Worm (Caenorhabditis elegans): ENCODE data around the gene frpr-5.

The frpr-5 gene

DNA sequence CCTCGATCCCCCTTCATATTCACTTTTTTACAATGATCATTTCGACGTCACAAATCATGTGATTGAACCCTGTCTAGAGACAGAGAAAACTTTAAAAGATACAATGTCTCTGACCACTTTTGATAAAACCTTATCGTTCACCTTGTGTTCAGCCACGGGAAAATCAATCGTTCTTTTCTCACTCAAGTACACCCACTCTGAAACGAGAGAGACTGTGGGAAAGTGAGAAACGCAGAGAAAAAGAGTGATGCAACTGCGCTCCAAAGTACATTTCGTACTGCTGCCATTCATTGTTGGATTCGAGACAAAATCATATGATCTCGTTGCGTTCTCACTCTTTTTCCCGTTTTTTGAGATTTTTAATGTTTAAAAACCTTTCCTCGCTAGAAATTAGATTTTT is 29.3 kb upstream of the frpr-5 start (continued):
- no peak for TF ChIP-seq sox-4 (tag; optimal IDR thresholded peaks at IDR 0.05)
- peak; percentile 51 for TF ChIP-seq ceh-18 (tag; optimal IDR thresholded peaks at IDR 0.05)
- peak; percentile 15; the same call in 1 of the 2 replicates for TF ChIP-seq sox-2 (GFP tag; IDR thresholded peaks at IDR 0.05)
- TF ChIP-seq pros-1 (tag; optimal IDR thresholded peaks at IDR 0.05) = no peak
- TF ChIP-seq ceh-30 (tag; optimal IDR thresholded peaks at IDR 0.05) = no peak
- TF ChIP-seq K02D7.2 (tag; optimal IDR thresholded peaks at IDR 0.05) = no peak
- peak; percentile 5 for TF ChIP-seq unc-42 (tag; optimal IDR thresholded peaks at IDR 0.05)
- no peak for TF ChIP-seq pat-9 (tag; optimal IDR thresholded peaks at IDR 0.05)
- TF ChIP-seq tbx-2 (tag; optimal IDR thresholded peaks at IDR 0.05) = peak; percentile 26
- TF ChIP-seq lin-11 (tag; optimal IDR thresholded peaks at IDR 0.05) = no peak

DNA sequence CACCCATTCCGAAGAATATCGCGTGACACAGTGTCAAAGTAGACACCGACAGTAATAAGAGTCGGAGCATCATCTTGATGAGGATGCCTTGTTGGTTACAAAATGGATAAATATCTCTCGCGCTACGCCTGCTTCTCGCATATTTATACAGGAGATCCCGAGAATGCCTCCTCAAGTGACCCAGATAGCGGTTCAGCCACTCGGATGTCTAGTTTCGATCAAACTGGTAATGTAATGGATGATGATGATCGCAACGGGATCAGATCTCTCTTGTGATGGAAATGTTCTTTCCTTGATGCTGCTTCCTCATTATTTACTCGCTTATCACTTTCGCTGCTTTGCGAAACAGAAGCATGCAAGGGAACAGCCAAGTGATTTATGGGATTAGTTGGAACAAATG is 27.9 kb upstream of the frpr-5 start, which contains the start of gene grl-17:
Gene grl-17, minus strand, starts transcription at position 101 of the 400 bp plus-strand sequence.
- no peak for TF ChIP-seq npax-4 (tag; optimal IDR thresholded peaks at IDR 0.05)
- no peak for TF ChIP-seq gmeb-2 (tag; optimal IDR thresholded peaks at IDR 0.05)
- TF ChIP-seq mec-3 (tag; optimal IDR thresholded peaks at IDR 0.05; ENCODE audit: borderline replicate concordance) = no peak
- TF ChIP-seq lim-6 (tag; optimal IDR thresholded peaks at IDR 0.05) = no peak
- TF ChIP-seq dve-1 (tag; optimal IDR thresholded peaks at IDR 0.05) = no peak
- TF ChIP-seq ttx-3 (tag; optimal IDR thresholded peaks at IDR 0.05) = no peak
- TF ChIP-seq unc-86 (tag; optimal IDR thresholded peaks at IDR 0.05) = no peak
- no peak for TF ChIP-seq ceh-2 (tag; optimal IDR thresholded peaks at IDR 0.05)
- TF ChIP-seq C38D4.7 (GFP tag; optimal IDR thresholded peaks at IDR 0.05) = no peak
- TF ChIP-seq K02D7.2 (tag; optimal IDR thresholded peaks at IDR 0.05) = no peak
- TF ChIP-seq ref-2 (tag; optimal IDR thresholded peaks at IDR 0.05) = no peak
- TF ChIP-seq pag-3 (tag; optimal IDR thresholded peaks at IDR 0.05; ENCODE audit: borderline replicate concordance) = no peak
- no peak for TF ChIP-seq hlh-13 (GFP tag; optimal IDR thresholded peaks at IDR 0.05)
- TF ChIP-seq hlh-15 (tag; optimal IDR thresholded peaks at IDR 0.05) = no peak
- no peak for TF ChIP-seq ceh-22 (tag; optimal IDR thresholded peaks at IDR 0.05)
- TF ChIP-seq sdc-2 (tag; optimal IDR thresholded peaks at IDR 0.05) = no peak
- no peak for TF ChIP-seq pax-1 (tag; optimal IDR thresholded peaks at IDR 0.05)

ce11 chrV:13562748-13563147 is 26.8 kb upstream of the frpr-5 start:
- TF ChIP-seq C08G9.2 (tag; optimal IDR thresholded peaks at IDR 0.05) (no peak), hlh-13 (GFP tag; optimal IDR thresholded peaks at IDR 0.05) (no peak), pag-3 (tag; optimal IDR thresholded peaks at IDR 0.05; ENCODE audit: borderline replicate concordance) (no peak), hlh-8 (tag; optimal IDR thresholded peaks at IDR 0.05) (no peak)

DNA sequence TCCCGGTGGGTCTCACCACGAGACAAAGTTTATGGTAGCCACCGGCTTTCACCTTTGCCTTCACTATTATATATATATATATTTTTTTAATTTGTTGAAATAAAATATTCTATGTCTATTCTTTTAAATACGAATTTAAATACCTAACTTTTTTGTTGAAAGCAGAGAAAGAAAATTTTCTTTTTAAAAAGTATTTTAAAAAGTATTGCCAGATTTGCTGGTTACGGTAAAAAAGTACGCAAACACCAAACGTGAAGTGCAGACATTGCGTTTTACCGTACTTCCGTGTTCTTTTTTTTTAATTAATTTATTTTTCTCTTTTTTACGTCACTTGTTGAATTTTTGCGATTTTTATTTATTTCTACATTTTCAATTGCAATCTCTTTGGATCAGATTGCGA is 24.1 kb upstream of the frpr-5 start, which contains the start of gene C56A3.8:
Gene C56A3.8, plus strand, starts transcription at position 301 of the 400 bp plus-strand sequence.
- TF ChIP-seq ceh-45 (GFP tag; IDR thresholded peaks at IDR 0.05) (no peak), ceh-24 (tag; optimal IDR thresholded peaks at IDR 0.05) (no peak), zip-5 (tag; optimal IDR thresholded peaks at IDR 0.05) (no peak), mec-3 (tag; optimal IDR thresholded peaks at IDR 0.05; ENCODE audit: borderline replicate concordance) (no peak), lin-11 (tag; optimal IDR thresholded peaks at IDR 0.05) (no peak), hlh-13 (GFP tag; optimal IDR thresholded peaks at IDR 0.05) (no peak), sox-2 (GFP tag; IDR thresholded peaks at IDR 0.05) (no peak), pha-2 (tag; optimal IDR thresholded peaks at IDR 0.05) (no peak), pros-1 (tag; optimal IDR thresholded peaks at IDR 0.05) (no peak), C08G9.2 (tag; optimal IDR thresholded peaks at IDR 0.05) (no peak), ceh-18 (tag; optimal IDR thresholded peaks at IDR 0.05) (no peak), ceh-2 (tag; optimal IDR thresholded peaks at IDR 0.05) (no peak), unc-42 (tag; optimal IDR thresholded peaks at IDR 0.05) (no peak)

DNA sequence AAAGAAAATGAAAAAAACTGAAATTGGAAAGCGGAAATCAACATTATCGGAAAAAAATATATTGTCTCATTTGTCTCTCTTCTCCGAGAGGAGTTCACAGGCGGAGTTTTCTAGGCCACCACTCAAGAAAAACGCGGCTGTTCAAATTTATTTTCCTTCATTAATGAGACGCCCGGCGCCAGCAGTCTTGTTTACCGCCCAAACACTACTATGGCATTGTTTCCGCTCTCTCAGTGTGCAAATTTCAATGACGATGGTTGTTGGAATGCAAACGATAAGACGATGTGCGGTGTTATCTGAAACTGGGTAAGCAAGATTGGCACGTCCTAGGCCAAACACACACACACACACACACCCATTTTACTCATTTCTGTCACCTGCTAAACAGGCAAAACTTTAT is 20.8 kb upstream of the frpr-5 start, which contains the start of gene cav-2:
Gene cav-2, plus strand, starts transcription at position 359 of the 400 bp plus-strand sequence.
- TF ChIP-seq npax-4 (tag; optimal IDR thresholded peaks at IDR 0.05) = no peak
- TF ChIP-seq ama-1 (optimal IDR thresholded peaks at IDR 0.05) = no peak
- TF ChIP-seq fax-1 (tag; optimal IDR thresholded peaks at IDR 0.05) = peak; percentile 41
- TF ChIP-seq ceh-18 (tag; optimal IDR thresholded peaks at IDR 0.05) = peak; percentile 48
- no peak for TF ChIP-seq pax-1 (tag; optimal IDR thresholded peaks at IDR 0.05)
- TF ChIP-seq zip-5 (tag; optimal IDR thresholded peaks at IDR 0.05) = peak; percentile 68
- TF ChIP-seq ceh-30 (tag; optimal IDR thresholded peaks at IDR 0.05) = no peak
- TF ChIP-seq mec-3 (tag; optimal IDR thresholded peaks at IDR 0.05; ENCODE audit: borderline replicate concordance) = peak; percentile 80
- TF ChIP-seq nhr-232 (tag; optimal IDR thresholded peaks at IDR 0.05) = no peak
- peak; percentile 26 for TF ChIP-seq nfya-1 (tag; optimal IDR thresholded peaks at IDR 0.05)
- TF ChIP-seq gmeb-2 (tag; optimal IDR thresholded peaks at IDR 0.05) = no peak
- TF ChIP-seq ceh-24 (tag; optimal IDR thresholded peaks at IDR 0.05) = no peak
- TF ChIP-seq ceh-14 (tag; optimal IDR thresholded peaks at IDR 0.05) = peak; percentile 63
- TF ChIP-seq elt-4 (tag; optimal IDR thresholded peaks at IDR 0.05) = no peak
- peak; percentile 86 for TF ChIP-seq tbx-7 (tag; optimal IDR thresholded peaks at IDR 0.05)
- TF ChIP-seq Y22D7AL.16 (tag; optimal IDR thresholded peaks at IDR 0.05) = no peak
- TF ChIP-seq lin-11 (tag; optimal IDR thresholded peaks at IDR 0.05) = no peak
- TF ChIP-seq ceh-2 (tag; optimal IDR thresholded peaks at IDR 0.05) = peak; percentile 91
- TF ChIP-seq hlh-13 (GFP tag; optimal IDR thresholded peaks at IDR 0.05) = no peak
- peak; percentile 65 for TF ChIP-seq rnt-1 (tag; optimal IDR thresholded peaks at IDR 0.05)
- TF ChIP-seq che-1 (tag; optimal IDR thresholded peaks at IDR 0.05) = no peak
- TF ChIP-seq ceh-9 (tag; optimal IDR thresholded peaks at IDR 0.05) = no peak
- peak; percentile 41 for TF ChIP-seq fkh-6 (tag; optimal IDR thresholded peaks at IDR 0.05)
